Fruit fly (Drosophila melanogaster) whole organism, embryonic: Measurements from ENCODE around the gene CG14395.
A peak's percentile ranks its signal among the peaks of the same experiment; 100 is the strongest.

Experiments used
- Aef1 ChIP-seq: fragments of 200-800 bp; sonication (Bioruptor generic); IDR thresholded peaks from 3 replicates; pipeline ENCODE4 v1.3.6; 2022; ENCODE audit warnings: missing biosample characterization, missing genetic modification characterization
- Asciz ChIP-seq: fragments of 200-800 bp; sonication (Bioruptor generic); optimal IDR thresholded peaks from 2 replicates; lab custom pipeline; 2017; ENCODE audit warnings: missing biosample characterization, mild to moderate bottlenecking, missing genetic modification characterization, missing genetic modification reagents
- B-H1 ChIP-seq: fragments of 200-800 bp; sonication (Bioruptor generic); IDR thresholded peaks from 3 replicates; pipeline ENCODE4 v1.3.6; 2022; ENCODE audit warnings: missing biosample characterization, missing genetic modification characterization
- CG1024 ChIP-seq: fragments of 200-800 bp; sonication (Bioruptor generic); IDR thresholded peaks from 2 replicates; pipeline ENCODE4 v1.3.6; 2022; ENCODE audit warnings: missing biosample characterization, missing genetic modification characterization
- CG10979 ChIP-seq: fragments of 200-800 bp; sonication (Bioruptor generic); optimal IDR thresholded peaks from 2 replicates; lab custom pipeline; 2018; ENCODE audit warnings: missing biosample characterization, mild to moderate bottlenecking, missing genetic modification characterization, moderate library complexity
- CG11456 ChIP-seq: fragments of 200-800 bp; sonication (Bioruptor generic); IDR thresholded peaks from 3 replicates; pipeline ENCODE4 v1.3.6; 2022; ENCODE audit warnings: missing biosample characterization, missing genetic modification characterization
- CG11696 ChIP-seq: fragments of 200-800 bp; sonication (Bioruptor generic); IDR thresholded peaks from 2 replicates; pipeline ENCODE4 v1.3.6; 2022; ENCODE audit warnings: missing biosample characterization, missing genetic modification characterization
- CG11723 ChIP-seq: fragments of 200-800 bp; sonication (Bioruptor generic); optimal IDR thresholded peaks from 2 replicates; lab custom pipeline; 2017; ENCODE audit warnings: missing biosample characterization, mild to moderate bottlenecking, missing genetic modification characterization
- CG13296 ChIP-seq: fragments of 200-800 bp; sonication (Bioruptor generic); optimal IDR thresholded peaks from 3 replicates; lab custom pipeline; 2018; ENCODE audit warnings: missing biosample characterization, mild to moderate bottlenecking, missing genetic modification characterization
- CG14860 ChIP-seq: fragments of 200-800 bp; sonication (Bioruptor generic); IDR thresholded peaks from 3 replicates; pipeline ENCODE4 v1.3.6; 2022; ENCODE audit warnings: missing biosample characterization, missing genetic modification characterization; ENCODE audit not compliant: partially characterized antibody
- CG17359 ChIP-seq: fragments of 200-800 bp; sonication (Bioruptor generic); optimal IDR thresholded peaks from 3 replicates; lab custom pipeline; 2018; ENCODE audit warnings: missing biosample characterization, mild to moderate bottlenecking, missing genetic modification characterization, moderate library complexity
- CG17568 ChIP-seq: fragments of 200-800 bp; sonication (Bioruptor generic); optimal IDR thresholded peaks from 2 replicates; lab custom pipeline; 2018; ENCODE audit warnings: missing biosample characterization, mild to moderate bottlenecking, missing genetic modification characterization, moderate library complexity
- CG2116 ChIP-seq: fragments of 200-800 bp; sonication (Bioruptor generic); optimal IDR thresholded peaks from 3 replicates; lab custom pipeline; 2018; ENCODE audit warnings: missing biosample characterization, mild to moderate bottlenecking, missing genetic modification characterization
- CG3847 ChIP-seq: fragments of 200-800 bp; sonication (Bioruptor generic); IDR thresholded peaks from 2 replicates; pipeline ENCODE4 v1.3.6; 2022; ENCODE audit warnings: missing biosample characterization, missing genetic modification characterization
- CG4282 ChIP-seq: fragments of 200-800 bp; sonication (Bioruptor generic); optimal IDR thresholded peaks from 2 replicates; lab custom pipeline; 2016; ENCODE audit warnings: missing biosample characterization, missing genetic modification characterization
- CG4424 ChIP-seq: fragments of 200-800 bp; sonication (Bioruptor generic); optimal IDR thresholded peaks from 3 replicates; lab custom pipeline; 2016; ENCODE audit warnings: missing biosample characterization, missing genetic modification characterization
- CG5245 ChIP-seq: fragments of 200-800 bp; sonication (Bioruptor generic); optimal IDR thresholded peaks from 3 replicates; lab custom pipeline; 2016; ENCODE audit warnings: missing biosample characterization, missing genetic modification characterization
- CG7987 ChIP-seq: fragments of 200-800 bp; sonication (Bioruptor generic); optimal IDR thresholded peaks from 2 replicates; lab custom pipeline; 2018; ENCODE audit warnings: missing biosample characterization, mild to moderate bottlenecking, missing genetic modification characterization, moderate library complexity
- CG9437 ChIP-seq: fragments of 200-800 bp; sonication (Bioruptor generic); optimal IDR thresholded peaks from 2 replicates; lab custom pipeline; 2018; ENCODE audit warnings: missing biosample characterization, mild to moderate bottlenecking, missing genetic modification characterization
- CG9817 ChIP-seq: fragments of 200-800 bp; sonication (Bioruptor generic); optimal IDR thresholded peaks from 2 replicates; lab custom pipeline; 2018; ENCODE audit warnings: missing biosample characterization, mild to moderate bottlenecking, missing genetic modification characterization, moderate library complexity
- Dek ChIP-seq: fragments of 200-800 bp; sonication (Bioruptor generic); optimal IDR thresholded peaks from 3 replicates; lab custom pipeline; 2019; ENCODE audit warnings: missing biosample characterization, mild to moderate bottlenecking, missing genetic modification characterization, moderate library complexity
- HHEX ChIP-seq: fragments of 200-800 bp; sonication (Bioruptor generic); optimal IDR thresholded peaks from 3 replicates; lab custom pipeline; 2017; ENCODE audit warnings: missing biosample characterization, mild to moderate bottlenecking, missing genetic modification characterization, missing genetic modification reagents
- HLH4C ChIP-seq: fragments of 200-800 bp; sonication (Bioruptor generic); IDR thresholded peaks from 3 replicates; pipeline ENCODE4 v1.3.6; 2022; ENCODE audit warnings: missing biosample characterization, missing genetic modification characterization; ENCODE audit not compliant: partially characterized antibody
- HLHmδ ChIP-seq: fragments of 200-800 bp; sonication (Bioruptor generic); optimal IDR thresholded peaks from 2 replicates; lab custom pipeline; 2018; ENCODE audit warnings: missing biosample characterization, mild to moderate bottlenecking, missing genetic modification characterization, moderate library complexity
- HmgZ ChIP-seq: fragments of 200-800 bp; sonication (Bioruptor generic); optimal IDR thresholded peaks from 2 replicates; lab custom pipeline; 2018; ENCODE audit warnings: missing biosample characterization, mild to moderate bottlenecking, missing genetic modification characterization
- Mes4 ChIP-seq: fragments of 200-800 bp; sonication (Bioruptor generic); optimal IDR thresholded peaks from 2 replicates; lab custom pipeline; 2016; ENCODE audit warnings: missing biosample characterization, missing genetic modification characterization
- Myb ChIP-seq: fragments of 200-800 bp; sonication (Bioruptor generic); optimal IDR thresholded peaks from 2 replicates; lab custom pipeline; 2016; ENCODE audit warnings: missing biosample characterization, missing genetic modification characterization
- Nf-YA ChIP-seq: fragments of 200-800 bp; sonication (Bioruptor generic); IDR thresholded peaks from 2 replicates; pipeline ENCODE4 v1.3.6; 2022; ENCODE audit warnings: missing biosample characterization, missing genetic modification characterization
- Nf-YC ChIP-seq: fragments of 200-800 bp; optimal IDR thresholded peaks from 3 replicates; lab custom pipeline; 2019; ENCODE audit warnings: missing biosample characterization, mild to moderate bottlenecking, missing genetic modification characterization, moderate library complexity
- Sox100B ChIP-seq: fragments of 200-800 bp; sonication (Bioruptor generic); optimal IDR thresholded peaks from 3 replicates; lab custom pipeline; 2018; ENCODE audit warnings: missing biosample characterization, mild to moderate bottlenecking, missing genetic modification characterization
- ab ChIP-seq: fragments of 200-800 bp; sonication (Bioruptor generic); optimal IDR thresholded peaks from 2 replicates; lab custom pipeline; 2016; ENCODE audit warnings: missing biosample characterization, missing genetic modification characterization
- ara ChIP-seq: fragments of 200-800 bp; sonication (Bioruptor generic); IDR thresholded peaks from 2 replicates; pipeline ENCODE4 v1.3.6; 2022; ENCODE audit warnings: missing biosample characterization, missing genetic modification characterization
- bbx ChIP-seq: fragments of 200-800 bp; sonication (Bioruptor generic); IDR thresholded peaks from 2 replicates; pipeline ENCODE4 v1.3.6; 2022; ENCODE audit warnings: missing biosample characterization, missing genetic modification characterization; ENCODE audit not compliant: partially characterized antibody
- dm ChIP-seq: fragments of 200-800 bp; sonication (Bioruptor generic); optimal IDR thresholded peaks from 3 replicates; lab custom pipeline; 2016; ENCODE audit warnings: missing biosample characterization, missing genetic modification characterization
- dysf ChIP-seq: fragments of 200-800 bp; sonication (Bioruptor generic); IDR thresholded peaks from 3 replicates; pipeline ENCODE4 v1.3.6; 2022; ENCODE audit warnings: missing biosample characterization, missing genetic modification characterization
- emc ChIP-seq: fragments of 200-800 bp; sonication (Bioruptor generic); optimal IDR thresholded peaks from 2 replicates; lab custom pipeline; 2016; ENCODE audit warnings: missing biosample characterization, missing genetic modification characterization
- insv ChIP-seq, 2 experiments: fragments of 200-800 bp; sonication (Bioruptor generic); optimal IDR thresholded peaks; 3 replicates each; lab custom pipeline; 2016 to 2018; ENCODE audit warnings: missing biosample characterization in 2 of 2, missing genetic modification characterization in 2 of 2
- nerfin-1 ChIP-seq: fragments of 200-800 bp; sonication (Bioruptor generic); optimal IDR thresholded peaks from 3 replicates; lab custom pipeline; 2019; ENCODE audit warnings: missing biosample characterization, mild to moderate bottlenecking, missing genetic modification characterization, moderate library complexity
- nmo ChIP-seq: fragments of 200-800 bp; sonication (Bioruptor generic); optimal IDR thresholded peaks from 2 replicates; lab custom pipeline; 2018; ENCODE audit warnings: missing biosample characterization, mild to moderate bottlenecking, missing genetic modification characterization, moderate library complexity
- oc ChIP-seq: fragments of 200-800 bp; sonication (Bioruptor generic); optimal IDR thresholded peaks from 2 replicates; lab custom pipeline; 2018; ENCODE audit warnings: missing biosample characterization, mild to moderate bottlenecking, missing genetic modification characterization, moderate library complexity
- otp ChIP-seq: fragments of 200-800 bp; sonication (Bioruptor generic); IDR thresholded peaks from 3 replicates; pipeline ENCODE4, ENCODE4 v1.3.6; 2022; ENCODE audit warnings: missing biosample characterization, missing genetic modification characterization
- ranshi ChIP-seq: fragments of 200-800 bp; sonication (Bioruptor generic); IDR thresholded peaks from 2 replicates; pipeline ENCODE4 v1.3.6; 2022; ENCODE audit warnings: missing biosample characterization, missing genetic modification characterization
- repo ChIP-seq: fragments of 200-800 bp; sonication (Bioruptor generic); optimal IDR thresholded peaks from 2 replicates; lab custom pipeline; 2016; ENCODE audit warnings: missing biosample characterization, missing genetic modification characterization
- ro ChIP-seq: fragments of 200-800 bp; sonication (Bioruptor generic); IDR thresholded peaks from 2 replicates; pipeline ENCODE4 v1.3.6; 2022; ENCODE audit warnings: missing biosample characterization, missing genetic modification characterization
- sens ChIP-seq: fragments of 200-800 bp; sonication (Bioruptor generic); peaks from one replicate; lab custom pipeline; 2016; ENCODE audit warnings: missing biosample characterization, missing genetic modification characterization
- shn ChIP-seq: fragments of 200-800 bp; sonication (Bioruptor generic); optimal IDR thresholded peaks from 3 replicates; lab custom pipeline; 2016; ENCODE audit warnings: missing biosample characterization, missing genetic modification characterization
- toy ChIP-seq: fragments of 200-800 bp; sonication (Bioruptor generic); IDR thresholded peaks from 2 replicates; pipeline ENCODE4 v1.3.6; 2022; ENCODE audit warnings: missing biosample characterization, missing genetic modification characterization
- trem ChIP-seq: fragments of 200-800 bp; optimal IDR thresholded peaks from 3 replicates; lab custom pipeline; 2019; ENCODE audit warnings: missing biosample characterization, mild to moderate bottlenecking, missing genetic modification characterization, moderate library complexity
- trh ChIP-seq: fragments of 200-800 bp; sonication (Bioruptor generic); optimal IDR thresholded peaks from 2 replicates; lab custom pipeline; 2016; ENCODE audit warnings: missing biosample characterization, missing genetic modification characterization
- tup ChIP-seq: fragments of 200-800 bp; sonication (Bioruptor generic); optimal IDR thresholded peaks from 2 replicates; lab custom pipeline; 2016; ENCODE audit warnings: missing biosample characterization, mild to moderate bottlenecking, missing genetic modification characterization, moderate library complexity
- twi ChIP-seq: fragments of 200-800 bp; optimal IDR thresholded peaks from 2 replicates; lab custom pipeline; 2019; ENCODE audit warnings: missing biosample characterization, mild to moderate bottlenecking, missing genetic modification characterization, moderate library complexity
- zf30C ChIP-seq: fragments of 200-800 bp; sonication (Bioruptor generic); optimal IDR thresholded peaks from 3 replicates; lab custom pipeline; 2018; ENCODE audit warnings: missing biosample characterization, mild to moderate bottlenecking, missing genetic modification characterization

CG14395 gene

DNA sequence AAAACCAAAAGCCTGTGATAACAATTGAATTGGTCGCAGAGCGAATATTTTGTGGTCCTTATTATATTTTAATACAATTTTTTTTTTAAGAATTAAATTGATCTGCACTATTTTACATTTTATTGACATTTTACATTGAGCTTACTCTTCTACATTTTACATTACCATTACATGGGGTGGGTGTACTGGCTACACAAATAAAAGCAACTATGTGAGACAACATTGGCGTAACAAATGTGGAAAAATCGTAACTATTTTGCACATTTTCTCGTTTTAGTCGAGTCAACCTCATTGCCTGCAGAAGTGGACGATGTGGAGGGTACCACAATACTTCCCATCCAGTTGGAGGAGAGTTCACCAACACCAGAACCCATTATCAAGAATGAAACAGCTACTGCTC, 12.1 kb upstream of the CG14395 start (continued):
- TF ChIP-seq CG17359 (tag; lab: Kevin White, UChicago) (peak; percentile 22), repo (GFP tag; lab: Kevin White, UChicago) (no peak), shn (no peak), Nf-YA (no peak), HLH4C (GFP tag; lab: Robert Waterston, UW) (no peak), Sox100B (GFP tag; lab: Kevin White, UChicago) (no peak), CG11696 (GFP tag; lab: Robert Waterston, UW) (no peak), CG11723 (GFP tag; lab: Kevin White, UChicago) (no peak), CG4424 (GFP tag; lab: Kevin White, UChicago) (no peak), sens (GFP tag; lab: Kevin White, UChicago) (no peak), Nf-YC (no peak), trem (tag; lab: Kevin White, UChicago) (peak; percentile 30), HLHmδ (GFP tag; lab: Kevin White, UChicago) (no peak), B-H1 (GFP tag; lab: Robert Waterston, UW) (no peak), otp (GFP tag; lab: Robert Waterston, UW) (no peak), CG4282 (GFP tag; lab: Kevin White, UChicago) (no peak), tup (GFP tag; lab: Kevin White, UChicago) (no peak), CG1024 (GFP tag; lab: Robert Waterston, UW) (no peak), dysf (GFP tag; lab: Robert Waterston, UW) (no peak), ro (GFP tag; lab: Robert Waterston, UW) (no peak), bbx (GFP tag; lab: Robert Waterston, UW) (0 out of 2 replicates have a peak, but pooled peaks have one; percentile 10), CG9817 (tag; lab: Kevin White, UChicago) (no peak), oc (no peak), CG7987 (GFP tag; lab: Kevin White, UChicago) (no peak), Asciz (GFP tag; lab: Kevin White, UChicago) (no peak), HHEX (GFP tag; lab: Kevin White, UChicago) (no peak), CG11456 (GFP tag; lab: Robert Waterston, UW) (no peak), trh (no peak), ara (GFP tag; lab: Robert Waterston, UW) (no peak), CG9437 (GFP tag; lab: Kevin White, UChicago) (peak; percentile 93), CG5245 (GFP tag; lab: Kevin White, UChicago) (no peak), Dek (tag; lab: Kevin White, UChicago) (peak; percentile 1), CG2116 (GFP tag; lab: Kevin White, UChicago) (peak; percentile 11), CG3847 (GFP tag; lab: Robert Waterston, UW) (0 out of 2 replicates have a peak, but pooled peaks have one; percentile 19), nmo (no peak), ab (GFP tag; lab: Kevin White, UChicago) (no peak), dm (GFP tag; lab: Kevin White, UChicago) (no peak), CG17568 (GFP tag; lab: Kevin White, UChicago) (no peak), toy (no peak), Myb (GFP tag; lab: Kevin White, UChicago) (no peak), CG14860 (no peak), nerfin-1 (tag; lab: Kevin White, UChicago) (no peak), ranshi (GFP tag; lab: Robert Waterston, UW) (no peak), emc (GFP tag; lab: Kevin White, UChicago) (no peak), zf30C (GFP tag; lab: Kevin White, UChicago) (no peak), CG10979 (no peak), HmgZ (peak; percentile 33), twi (tag; lab: Kevin White, UChicago) (no peak), insv (GFP tag; optimal IDR thresholded peaks at IDR 0.05; lab: Kevin White, UChicago) (peak in 1 of 2 experiments; percentile 61), CG13296 (no peak), Aef1 (GFP tag; lab: Robert Waterston, UW) (no peak), Mes4 (no peak)
